Fruit fly (Drosophila melanogaster) S2 (cell line): ENCODE results near the gene CG13039.

Experiments
- CG8478 ChIP-seq: fragments of >200 bp; optimal IDR thresholded peaks from 2 replicates; lab custom pipeline; 2018
- CTCF ChIP-seq, 2 experiments: fragments of >200 bp; optimal IDR thresholded peaks; 2 replicates each; lab custom pipeline; 2018

CG13039 gene

dm6 chr3L:16289067-16289466 is 37.5 kb downstream of the CG13039 start:
- no peak for TF ChIP-seq CG8478 (lab: Kevin White, UChicago)
- no peak for TF ChIP-seq CTCF (optimal IDR thresholded peaks at IDR 0.05; lab: Kevin White, UChicago)

dm6 chr3L:16288322-16288721 is 38.2 kb downstream of the CG13039 start, which contains the start of gene CG13046:
TSS of gene CG13046 (minus strand) at chr3L:16288422.
- TF ChIP-seq CTCF (optimal IDR thresholded peaks at IDR 0.05; lab: Kevin White, UChicago): no peak

- no peak for TF ChIP-seq CG8478 (lab: Kevin White, UChicago)
- TF ChIP-seq CTCF (optimal IDR thresholded peaks at IDR 0.05; lab: Kevin White, UChicago): no peak
Measured at dm6 chr3L:16286258-16286657, 40.3 kb downstream of the CG13039 start.

dm6 chr3L:16285346-16285911 is 41.1 kb downstream of the CG13039 start, which contains the start of gene CG13047:
TSS of gene CG13047 (minus strand) at chr3L:16285396.
- TF ChIP-seq CTCF (optimal IDR thresholded peaks at IDR 0.05; lab: Kevin White, UChicago) (no peak), CG8478 (lab: Kevin White, UChicago) (no peak)

dm6 chr3L:16283821-16284220 is 42.7 kb downstream of the CG13039 start, which contains the start of gene CG13048:
TSS of gene CG13048 (minus strand) at chr3L:16283921.
- TF ChIP-seq CG8478 (lab: Kevin White, UChicago) (no peak), CTCF (optimal IDR thresholded peaks at IDR 0.05; lab: Kevin White, UChicago) (no peak)

dm6 chr3L:16281880-16282556 is 44.5 kb downstream of the CG13039 start, which contains the start of gene CG13049:
TSS of gene CG13049 (minus strand) at chr3L:16281930.
- TF ChIP-seq CG8478 (lab: Kevin White, UChicago) (no peak), CTCF (optimal IDR thresholded peaks at IDR 0.05; lab: Kevin White, UChicago) (no peak)

dm6 chr3L:16279987-16280454 is 46.5 kb downstream of the CG13039 start, which contains the start of gene CG13064:
TSS of gene CG13064 (plus strand) at chr3L:16280404.
- no peak for TF ChIP-seq CTCF (optimal IDR thresholded peaks at IDR 0.05; lab: Kevin White, UChicago)

dm6 chr3L:16279171-16279570 is 47.4 kb downstream of the CG13039 start, which contains the start of gene CG13050:
TSS of gene CG13050 (minus strand) at chr3L:16279271.
- TF ChIP-seq CG8478 (lab: Kevin White, UChicago) (no peak), CTCF (optimal IDR thresholded peaks at IDR 0.05; lab: Kevin White, UChicago) (no peak)

dm6 chr3L:16277135-16277534 is 49.4 kb downstream of the CG13039 start, which contains the start of gene CG13065:
TSS of gene CG13065 (plus strand) at chr3L:16277435.
- TF ChIP-seq CG8478 (lab: Kevin White, UChicago): no peak
- no peak for TF ChIP-seq CTCF (optimal IDR thresholded peaks at IDR 0.05; lab: Kevin White, UChicago)
